Fruit fly (Drosophila melanogaster) whole organism, embryonic: Measurements from ENCODE around the gene CG7551.
A peak's percentile ranks its signal among the peaks of the same experiment; 100 is the strongest.

ENCODE experiments used
- Ada2b ChIP-seq: fragments of 200-800 bp; sonication (Bioruptor generic); IDR thresholded peaks from 2 replicates; pipeline ENCODE4 v1.3.6; 2022; ENCODE audit warnings: missing biosample characterization, missing genetic modification characterization
- CG10654 ChIP-seq: fragments of 200-800 bp; sonication (Bioruptor generic); optimal IDR thresholded peaks from 2 replicates; lab custom pipeline; 2016; ENCODE audit warnings: missing biosample characterization, missing genetic modification characterization
- CG11398 ChIP-seq: fragments of 200-800 bp; sonication (Bioruptor generic); optimal IDR thresholded peaks from 2 replicates; lab custom pipeline; 2016; ENCODE audit warnings: missing biosample characterization, missing genetic modification characterization
- CG12071 ChIP-seq: fragments of 200-800 bp; sonication (Bioruptor generic); optimal IDR thresholded peaks from 3 replicates; lab custom pipeline; 2018; ENCODE audit warnings: missing biosample characterization, mild to moderate bottlenecking, missing genetic modification characterization
- CG17186 ChIP-seq: fragments of 200-800 bp; sonication (Bioruptor generic); optimal IDR thresholded peaks from 3 replicates; lab custom pipeline; 2017; ENCODE audit warnings: missing biosample characterization, missing genetic modification reagents, missing genetic modification characterization
- CG17829 ChIP-seq: fragments of 200-800 bp; optimal IDR thresholded peaks from 2 replicates; lab custom pipeline; 2019; ENCODE audit warnings: missing biosample characterization, mild to moderate bottlenecking, missing genetic modification characterization, moderate library complexity
- CG2199 ChIP-seq: fragments of 200-800 bp; sonication (Bioruptor generic); IDR thresholded peaks from 3 replicates; pipeline ENCODE4 v1.3.6; 2022; ENCODE audit warnings: missing biosample characterization, missing genetic modification characterization
- CG31224 ChIP-seq: fragments of 200-800 bp; sonication (Bioruptor generic); IDR thresholded peaks from 2 replicates; pipeline ENCODE4 v1.3.6; 2022; ENCODE audit warnings: missing biosample characterization, missing genetic modification characterization
- CG34224 ChIP-seq: fragments of 200-800 bp; sonication (Bioruptor generic); IDR thresholded peaks from 3 replicates; pipeline ENCODE4 v1.3.6; 2022; ENCODE audit warnings: missing biosample characterization, missing genetic modification characterization; ENCODE audit not compliant: partially characterized antibody
- CG4854 ChIP-seq: fragments of 200-800 bp; sonication (Bioruptor generic); optimal IDR thresholded peaks from 2 replicates; lab custom pipeline; 2016; ENCODE audit warnings: missing biosample characterization, missing genetic modification characterization, inconsistent platforms
- CG7271 ChIP-seq: fragments of 200-800 bp; sonication (Bioruptor generic); optimal IDR thresholded peaks from 2 replicates; lab custom pipeline; 2018; ENCODE audit warnings: missing biosample characterization, mild to moderate bottlenecking, missing genetic modification characterization, moderate library complexity
- CG7745 ChIP-seq: fragments of 200-800 bp; sonication (Bioruptor generic); optimal IDR thresholded peaks from 2 replicates; lab custom pipeline; 2018; ENCODE audit warnings: missing biosample characterization, mild to moderate bottlenecking, missing genetic modification characterization, moderate library complexity
- CG8359 ChIP-seq: fragments of 200-800 bp; sonication (Bioruptor generic); optimal IDR thresholded peaks from 2 replicates; lab custom pipeline; 2017; ENCODE audit warnings: missing biosample characterization, mild to moderate bottlenecking, missing genetic modification characterization, borderline replicate concordance
- CG9609 ChIP-seq: fragments of 200-800 bp; sonication (Bioruptor generic); optimal IDR thresholded peaks from 3 replicates; lab custom pipeline; 2016; ENCODE audit warnings: missing biosample characterization, missing genetic modification characterization
- CHES-1-like ChIP-seq: fragments of 200-800 bp; sonication (Bioruptor generic); optimal IDR thresholded peaks from 2 replicates; lab custom pipeline; 2016; ENCODE audit warnings: missing biosample characterization, missing genetic modification characterization
- ERR ChIP-seq: fragments of 200-800 bp; sonication (Bioruptor generic); optimal IDR thresholded peaks from 2 replicates; lab custom pipeline; 2016; ENCODE audit warnings: missing biosample characterization, missing genetic modification characterization
- H15 ChIP-seq: fragments of 200-800 bp; sonication (Bioruptor generic); IDR thresholded peaks from 3 replicates; pipeline ENCODE4 v1.3.6; 2022; ENCODE audit warnings: missing biosample characterization, missing genetic modification characterization
- Lim3 ChIP-seq: fragments of 200-800 bp; sonication (Bioruptor generic); IDR thresholded peaks from 2 replicates; pipeline ENCODE4 v1.3.6; 2022; ENCODE audit warnings: missing biosample characterization, missing genetic modification characterization
- MBD-R2 ChIP-seq: fragments of 200-800 bp; sonication (Bioruptor generic); IDR thresholded peaks from 2 replicates; pipeline ENCODE4 v1.3.6; 2022; ENCODE audit warnings: missing biosample characterization, missing genetic modification characterization
- Mes4 ChIP-seq: fragments of 200-800 bp; sonication (Bioruptor generic); optimal IDR thresholded peaks from 2 replicates; lab custom pipeline; 2016; ENCODE audit warnings: missing biosample characterization, missing genetic modification characterization
- Mrtf ChIP-seq: fragments of 200-800 bp; sonication (Bioruptor generic); IDR thresholded peaks from 3 replicates; pipeline ENCODE4 v1.3.6; 2022; ENCODE audit warnings: missing biosample characterization, missing genetic modification characterization
- Myb ChIP-seq: fragments of 200-800 bp; sonication (Bioruptor generic); optimal IDR thresholded peaks from 2 replicates; lab custom pipeline; 2016; ENCODE audit warnings: missing biosample characterization, missing genetic modification characterization
- Nf-YA ChIP-seq: fragments of 200-800 bp; sonication (Bioruptor generic); IDR thresholded peaks from 2 replicates; pipeline ENCODE4 v1.3.6; 2022; ENCODE audit warnings: missing biosample characterization, missing genetic modification characterization
- Oli ChIP-seq: fragments of 200-800 bp; sonication (Bioruptor generic); optimal IDR thresholded peaks from 2 replicates; lab custom pipeline; 2018; ENCODE audit warnings: missing biosample characterization, mild to moderate bottlenecking, missing genetic modification characterization, moderate library complexity
- Optix ChIP-seq: fragments of 200-800 bp; sonication (Bioruptor generic); IDR thresholded peaks from 3 replicates; pipeline ENCODE4 v1.3.6; 2022; ENCODE audit warnings: missing biosample characterization, missing genetic modification characterization
- Poxn ChIP-seq: fragments of 200-800 bp; sonication (Bioruptor generic); IDR thresholded peaks from 2 replicates; pipeline ENCODE4 v1.3.6; 2022; ENCODE audit warnings: missing biosample characterization, missing genetic modification characterization
- Ptx1 ChIP-seq: fragments of 200-800 bp; sonication (Bioruptor generic); IDR thresholded peaks from 2 replicates; pipeline ENCODE4 v1.3.6; 2022; ENCODE audit warnings: missing biosample characterization, missing genetic modification characterization
- Scr ChIP-seq: fragments of 200-800 bp; sonication (Bioruptor generic); IDR thresholded peaks from 2 replicates; pipeline ENCODE4 v1.3.6; 2022; ENCODE audit warnings: missing biosample characterization, missing genetic modification characterization; ENCODE audit not compliant: partially characterized antibody
- YL-1 ChIP-seq: fragments of 200-800 bp; sonication (Bioruptor generic); optimal IDR thresholded peaks from 3 replicates; lab custom pipeline; 2017; ENCODE audit warnings: missing biosample characterization, mild to moderate bottlenecking, missing genetic modification characterization
- ab ChIP-seq: fragments of 200-800 bp; sonication (Bioruptor generic); optimal IDR thresholded peaks from 2 replicates; lab custom pipeline; 2016; ENCODE audit warnings: missing biosample characterization, missing genetic modification characterization
- bowl ChIP-seq: fragments of 200-800 bp; sonication (Bioruptor generic); IDR thresholded peaks from 2 replicates; pipeline ENCODE4 v1.3.6; 2022; ENCODE audit warnings: missing biosample characterization, missing genetic modification characterization
- cwo ChIP-seq: fragments of 200-800 bp; sonication (Bioruptor generic); optimal IDR thresholded peaks from 3 replicates; lab custom pipeline; 2017; ENCODE audit warnings: missing biosample characterization, missing genetic modification characterization, mild to moderate bottlenecking, moderate library complexity, missing genetic modification reagents
- dan ChIP-seq: fragments of 200-800 bp; sonication (Bioruptor generic); IDR thresholded peaks from 2 replicates; pipeline ENCODE4 v1.3.6; 2022; ENCODE audit warnings: missing biosample characterization, missing genetic modification characterization
- danr ChIP-seq: fragments of 200-800 bp; sonication (Bioruptor generic); IDR thresholded peaks from 2 replicates; pipeline ENCODE4 v1.3.6; 2022; ENCODE audit warnings: missing biosample characterization, missing genetic modification characterization
- dmrt99B ChIP-seq: fragments of 200-800 bp; sonication (Bioruptor generic); optimal IDR thresholded peaks from 2 replicates; lab custom pipeline; 2018; ENCODE audit warnings: missing biosample characterization, mild to moderate bottlenecking, missing genetic modification characterization, moderate library complexity
- dpn ChIP-seq, 2 experiments: fragments of 200-800 bp; sonication (Bioruptor generic); optimal IDR thresholded peaks; 3 replicates each; lab custom pipeline; 2016; ENCODE audit warnings: missing biosample characterization in 2 of 2, missing genetic modification characterization in 2 of 2
- fd3F ChIP-seq: fragments of 200-800 bp; sonication (Bioruptor generic); optimal IDR thresholded peaks from 2 replicates; lab custom pipeline; 2018; ENCODE audit warnings: missing biosample characterization, mild to moderate bottlenecking, missing genetic modification characterization, moderate library complexity
- gfzf ChIP-seq: fragments of 200-800 bp; sonication (Bioruptor generic); optimal IDR thresholded peaks from 2 replicates; lab custom pipeline; 2016; ENCODE audit warnings: missing biosample characterization, mild to moderate bottlenecking, missing genetic modification characterization, moderate library complexity
- grau ChIP-seq: fragments of 200-800 bp; optimal IDR thresholded peaks from 3 replicates; lab custom pipeline; 2019; ENCODE audit warnings: missing biosample characterization, mild to moderate bottlenecking, missing genetic modification characterization, moderate library complexity
- gsb ChIP-seq: fragments of 200-800 bp; sonication (Bioruptor generic); IDR thresholded peaks from 2 replicates; pipeline ENCODE4 v1.3.6; 2022; ENCODE audit warnings: missing biosample characterization, missing genetic modification characterization
- jigr1 ChIP-seq: fragments of 200-800 bp; sonication (Bioruptor generic); IDR thresholded peaks from 3 replicates; pipeline ENCODE4 v1.3.6; 2022; ENCODE audit warnings: missing biosample characterization, missing genetic modification characterization
- nerfin-2 ChIP-seq: fragments of 200-800 bp; sonication (Bioruptor generic); IDR thresholded peaks from 2 replicates; pipeline ENCODE4 v1.3.6; 2022; ENCODE audit warnings: missing biosample characterization, missing genetic modification characterization; ENCODE audit not compliant: partially characterized antibody
- pb ChIP-seq: fragments of 200-800 bp; sonication (Bioruptor generic); optimal IDR thresholded peaks from 3 replicates; lab custom pipeline; 2016; ENCODE audit warnings: missing biosample characterization, missing genetic modification characterization
- pzg ChIP-seq: fragments of 200-800 bp; sonication (Bioruptor generic); optimal IDR thresholded peaks from 3 replicates; lab custom pipeline; 2018; ENCODE audit warnings: missing biosample characterization, mild to moderate bottlenecking, missing genetic modification characterization, moderate library complexity
- sqz ChIP-seq: fragments of 200-800 bp; sonication (Bioruptor generic); optimal IDR thresholded peaks from 3 replicates; lab custom pipeline; 2018; ENCODE audit warnings: missing biosample characterization, mild to moderate bottlenecking, missing genetic modification characterization
- tio ChIP-seq: fragments of 200-800 bp; sonication (Bioruptor generic); optimal IDR thresholded peaks from 2 replicates; lab custom pipeline; 2017; ENCODE audit warnings: missing biosample characterization, missing genetic modification characterization, inconsistent platforms

Gene CG7551

dm6 chr3L:11483135-11483534, 24.8 kb downstream of the CG7551 start (continued):
- no peak for TF ChIP-seq pzg
- TF ChIP-seq nerfin-2 (GFP tag; lab: Robert Waterston, UW): no peak
- no peak for TF ChIP-seq gfzf
- TF ChIP-seq Lim3 (GFP tag; lab: Robert Waterston, UW): no peak
- no peak for TF ChIP-seq fd3F (GFP tag; lab: Kevin White, UChicago)
- TF ChIP-seq cwo (GFP tag; lab: Kevin White, UChicago): no peak
- TF ChIP-seq CG2199 (GFP tag; lab: Robert Waterston, UW): no peak
- peak in 1 of 2 experiments; percentile 42 for TF ChIP-seq dpn (GFP tag; optimal IDR thresholded peaks at IDR 0.05; lab: Kevin White, UChicago)
- TF ChIP-seq CG12071: no peak
- no peak for TF ChIP-seq ERR (GFP tag; lab: Kevin White, UChicago)
- peak; percentile 54 for TF ChIP-seq grau (tag; lab: Kevin White, UChicago)
- TF ChIP-seq dmrt99B (tag; lab: Kevin White, UChicago): peak; percentile 57
- no peak for TF ChIP-seq ab
- TF ChIP-seq CG4854 (GFP tag; lab: Kevin White, UChicago): no peak
- no peak for TF ChIP-seq danr
- peak; percentile 39 for TF ChIP-seq pb (GFP tag; lab: Kevin White, UChicago)
- 0 out of 2 replicates have a peak, but pooled peaks have one; percentile 19 for TF ChIP-seq Nf-YA (GFP tag; lab: Robert Waterston, UW)
- 0 out of 3 replicates have a peak, but pooled peaks have one; percentile 22 for TF ChIP-seq jigr1
- peak; percentile 37 for TF ChIP-seq Oli (tag; lab: Kevin White, UChicago)
- no peak for TF ChIP-seq CG34224
- no peak for TF ChIP-seq CG7745 (tag; lab: Kevin White, UChicago)
- TF ChIP-seq Mes4 (GFP tag; lab: Kevin White, UChicago): peak; percentile 27
- no peak for TF ChIP-seq YL-1 (GFP tag; lab: Kevin White, UChicago)
- TF ChIP-seq Mrtf (GFP tag; lab: Robert Waterston, UW): no peak
- TF ChIP-seq CG9609: peak; percentile 27
- TF ChIP-seq sqz (GFP tag; lab: Kevin White, UChicago): peak; percentile 1
- TF ChIP-seq Optix (GFP tag; lab: Robert Waterston, UW): no peak
- peak; percentile 17 for TF ChIP-seq CG8359 (GFP tag; lab: Kevin White, UChicago)
- TF ChIP-seq CHES-1-like (GFP tag; lab: Kevin White, UChicago): peak; percentile 28
- peak; percentile 55 for TF ChIP-seq CG17829 (tag; lab: Kevin White, UChicago)
- TF ChIP-seq CG10654 (GFP tag; lab: Kevin White, UChicago): no peak
- no peak for TF ChIP-seq gsb
- no peak for TF ChIP-seq dan (GFP tag; lab: Robert Waterston, UW)
- no peak for TF ChIP-seq Scr (GFP tag; lab: Robert Waterston, UW)
- TF ChIP-seq CG31224 (GFP tag; lab: Robert Waterston, UW): no peak
- TF ChIP-seq H15: no peak
- peak; percentile 51 for TF ChIP-seq tio (GFP tag; lab: Kevin White, UChicago)
- no peak for TF ChIP-seq Poxn (GFP tag; lab: Robert Waterston, UW)
- TF ChIP-seq CG7271: no peak
- TF ChIP-seq MBD-R2 (GFP tag; lab: Robert Waterston, UW): no peak
- no peak for TF ChIP-seq CG11398
- TF ChIP-seq Myb (GFP tag; lab: Kevin White, UChicago): no peak
- TF ChIP-seq CG17186 (GFP tag; lab: Kevin White, UChicago): no peak
- 0 out of 2 replicates have a peak, but pooled peaks have one; percentile 27 for TF ChIP-seq Ada2b (GFP tag; lab: Robert Waterston, UW)
- TF ChIP-seq bowl (GFP tag; lab: Robert Waterston, UW): no peak
- TF ChIP-seq Ptx1 (GFP tag; lab: Robert Waterston, UW): 0 out of 2 replicates have a peak, but pooled peaks have one; percentile 20
